Fruit fly (Drosophila melanogaster) whole organism, embryonic: ENCODE measurements around the gene Gbeta76C.

Experiments used
- Adf1 ChIP-seq: fragments of 200-800 bp; sonication (Bioruptor generic); IDR thresholded peaks from 2 replicates; pipeline ENCODE4 v1.3.6; 2022; ENCODE audit warnings: missing biosample characterization, missing genetic modification characterization
- Atf3 ChIP-seq: fragments of 200-800 bp; sonication (Bioruptor generic); optimal IDR thresholded peaks from 3 replicates; lab custom pipeline; 2016; ENCODE audit warnings: missing biosample characterization, missing genetic modification characterization
- Blimp-1 ChIP-seq: fragments of 200-800 bp; sonication (Bioruptor generic); optimal IDR thresholded peaks from 3 replicates; lab custom pipeline; 2018; ENCODE audit warnings: missing biosample characterization, missing genetic modification characterization, mild to moderate bottlenecking, moderate library complexity, missing genetic modification reagents
- BtbVII ChIP-seq: fragments of 200-800 bp; sonication (Bioruptor generic); optimal IDR thresholded peaks from 3 replicates; lab custom pipeline; 2017; ENCODE audit warnings: missing biosample characterization, mild to moderate bottlenecking, missing genetic modification characterization
- CG10462 ChIP-seq: fragments of 200-800 bp; sonication (Bioruptor generic); optimal IDR thresholded peaks from 2 replicates; lab custom pipeline; 2016; ENCODE audit warnings: missing biosample characterization, missing genetic modification characterization
- CG10565 ChIP-seq: fragments of 200-800 bp; sonication (Bioruptor generic); optimal IDR thresholded peaks from 3 replicates; lab custom pipeline; 2016; ENCODE audit warnings: missing biosample characterization, mild to moderate bottlenecking, missing genetic modification characterization
- CG11093 ChIP-seq: fragments of 200-800 bp; sonication (Bioruptor generic); IDR thresholded peaks from 3 replicates; pipeline ENCODE4 v1.3.6; 2022; ENCODE audit warnings: missing biosample characterization, missing genetic modification characterization
- CG11696 ChIP-seq: fragments of 200-800 bp; sonication (Bioruptor generic); IDR thresholded peaks from 2 replicates; pipeline ENCODE4 v1.3.6; 2022; ENCODE audit warnings: missing biosample characterization, missing genetic modification characterization
- CG12299 ChIP-seq: fragments of 200-800 bp; sonication (Bioruptor generic); optimal IDR thresholded peaks from 2 replicates; lab custom pipeline; 2018; ENCODE audit warnings: missing biosample characterization, mild to moderate bottlenecking, missing genetic modification characterization
- CG13775 ChIP-seq: fragments of 200-800 bp; sonication (Bioruptor generic); optimal IDR thresholded peaks from 3 replicates; lab custom pipeline; 2017; ENCODE audit warnings: missing biosample characterization, mild to moderate bottlenecking, missing genetic modification characterization
- CG15011 ChIP-seq: fragments of 200-800 bp; sonication (Bioruptor generic); optimal IDR thresholded peaks from 3 replicates; lab custom pipeline; 2018; ENCODE audit warnings: missing biosample characterization, mild to moderate bottlenecking, missing genetic modification characterization
- CG15073 ChIP-seq: fragments of 200-800 bp; sonication (Bioruptor generic); optimal IDR thresholded peaks from 2 replicates; lab custom pipeline; 2016; ENCODE audit warnings: missing biosample characterization, missing genetic modification characterization
- CG15479 ChIP-seq: fragments of 200-800 bp; sonication (Bioruptor generic); optimal IDR thresholded peaks from 3 replicates; lab custom pipeline; 2019; ENCODE audit warnings: missing biosample characterization, mild to moderate bottlenecking, missing genetic modification characterization, moderate library complexity
- CG15514 ChIP-seq: fragments of 200-800 bp; sonication (Bioruptor generic); optimal IDR thresholded peaks from 3 replicates; lab custom pipeline; 2017; ENCODE audit warnings: missing biosample characterization, missing genetic modification characterization, mild to moderate bottlenecking, moderate library complexity, missing genetic modification reagents
- CG31365 ChIP-seq: fragments of 200-800 bp; sonication (Bioruptor generic); optimal IDR thresholded peaks from 2 replicates; lab custom pipeline; 2018; ENCODE audit warnings: missing biosample characterization, mild to moderate bottlenecking, missing genetic modification characterization
- CG6654 ChIP-seq: fragments of 200-800 bp; sonication (Bioruptor generic); optimal IDR thresholded peaks from 2 replicates; lab custom pipeline; 2017; ENCODE audit warnings: missing biosample characterization, mild to moderate bottlenecking, missing genetic modification characterization
- CG8765 ChIP-seq: fragments of 200-800 bp; sonication (Bioruptor generic); IDR thresholded peaks from 2 replicates; pipeline ENCODE4 v1.3.6; 2022; ENCODE audit warnings: missing biosample characterization, missing genetic modification characterization
- CG9797 ChIP-seq: fragments of 200-800 bp; sonication (Bioruptor generic); optimal IDR thresholded peaks from 3 replicates; lab custom pipeline; 2018; ENCODE audit warnings: missing biosample characterization, mild to moderate bottlenecking, missing genetic modification characterization
- CG9932 ChIP-seq: fragments of 200-800 bp; sonication (Bioruptor generic); IDR thresholded peaks from 2 replicates; pipeline ENCODE4 v1.3.6; 2022; ENCODE audit warnings: missing biosample characterization, missing genetic modification characterization
- Chrac-16 ChIP-seq: fragments of 200-800 bp; sonication (Bioruptor generic); optimal IDR thresholded peaks from 3 replicates; lab custom pipeline; 2016; ENCODE audit warnings: missing biosample characterization, missing genetic modification characterization
- Dad ChIP-seq: fragments of 200-800 bp; sonication (Bioruptor generic); optimal IDR thresholded peaks from 3 replicates; lab custom pipeline; 2016; ENCODE audit warnings: missing biosample characterization, missing genetic modification characterization
- Dip2 ChIP-seq: fragments of 200-800 bp; sonication (Bioruptor generic); IDR thresholded peaks from 2 replicates; pipeline ENCODE4 v1.3.6; 2022; ENCODE audit warnings: missing biosample characterization, missing genetic modification characterization
- GATAe ChIP-seq: fragments of 200-800 bp; sonication (Bioruptor generic); conservative IDR thresholded peaks from 2 replicates; pipeline ENCODE4 v1.3.6; 2022; ENCODE audit warnings: missing biosample characterization, missing genetic modification characterization
- HHEX ChIP-seq: fragments of 200-800 bp; sonication (Bioruptor generic); optimal IDR thresholded peaks from 3 replicates; lab custom pipeline; 2017; ENCODE audit warnings: missing biosample characterization, mild to moderate bottlenecking, missing genetic modification characterization, missing genetic modification reagents
- HLH3B ChIP-seq: fragments of 200-800 bp; sonication (Bioruptor generic); IDR thresholded peaks from 2 replicates; pipeline ENCODE4 v1.3.6; 2022; ENCODE audit warnings: missing biosample characterization, missing genetic modification characterization
- Hey ChIP-seq: fragments of 200-800 bp; sonication (Bioruptor generic); optimal IDR thresholded peaks from 3 replicates; lab custom pipeline; 2018; ENCODE audit warnings: missing biosample characterization, mild to moderate bottlenecking, missing genetic modification characterization
- HmgD ChIP-seq: fragments of 200-800 bp; sonication (Bioruptor generic); optimal IDR thresholded peaks from 3 replicates; lab custom pipeline; 2016; ENCODE audit warnings: missing biosample characterization, missing genetic modification characterization
- Hr78 ChIP-seq, 2 experiments: fragments of 200-800 bp in 1 of 2; fragments of >200 bp in 1 of 2; sonication (Bioruptor generic) in 1 of 2; optimal IDR thresholded peaks; 2 replicates each; lab custom pipeline; 2017 to 2019; ENCODE audit warnings: missing biosample characterization in 2 of 2, missing genetic modification characterization in 2 of 2, mild to moderate bottlenecking in 1 of 2, moderate library complexity in 1 of 2
- Jarid2 ChIP-seq: fragments of 200-800 bp; sonication (Bioruptor generic); optimal IDR thresholded peaks from 3 replicates; lab custom pipeline; 2017; ENCODE audit warnings: mild to moderate bottlenecking, missing biosample characterization, missing genetic modification reagents, missing genetic modification characterization
- Lpt ChIP-seq: fragments of >200 bp; optimal IDR thresholded peaks from 2 replicates; lab custom pipeline; 2018; ENCODE audit warnings: missing biosample characterization, missing genetic modification characterization
- Mad ChIP-seq: fragments of 200-800 bp; sonication (Bioruptor generic); optimal IDR thresholded peaks from 2 replicates; lab custom pipeline; 2016; ENCODE audit warnings: missing biosample characterization, missing genetic modification characterization
- Med ChIP-seq: fragments of 200-800 bp; sonication (Bioruptor generic); peaks from one replicate; lab custom pipeline; 2016; ENCODE audit warnings: missing biosample characterization, missing genetic modification characterization, mild to moderate bottlenecking, inconsistent platforms, moderate library complexity
- Mes4 ChIP-seq: fragments of 200-800 bp; sonication (Bioruptor generic); optimal IDR thresholded peaks from 2 replicates; lab custom pipeline; 2016; ENCODE audit warnings: missing biosample characterization, missing genetic modification characterization
- Neu2 ChIP-seq: fragments of 200-800 bp; sonication (Bioruptor generic); optimal IDR thresholded peaks from 3 replicates; lab custom pipeline; 2016; ENCODE audit warnings: missing biosample characterization, missing genetic modification characterization, borderline replicate concordance
- Optix ChIP-seq: fragments of 200-800 bp; sonication (Bioruptor generic); IDR thresholded peaks from 3 replicates; pipeline ENCODE4 v1.3.6; 2022; ENCODE audit warnings: missing biosample characterization, missing genetic modification characterization
- Sox100B ChIP-seq: fragments of 200-800 bp; sonication (Bioruptor generic); optimal IDR thresholded peaks from 3 replicates; lab custom pipeline; 2018; ENCODE audit warnings: missing biosample characterization, mild to moderate bottlenecking, missing genetic modification characterization
- dmrt11E ChIP-seq: fragments of 200-800 bp; sonication (Bioruptor generic); optimal IDR thresholded peaks from 3 replicates; lab custom pipeline; 2018; ENCODE audit warnings: missing biosample characterization, mild to moderate bottlenecking, missing genetic modification characterization, moderate library complexity
- ems ChIP-seq: fragments of 200-800 bp; sonication (Bioruptor generic); optimal IDR thresholded peaks from 3 replicates; lab custom pipeline; 2016; ENCODE audit warnings: missing biosample characterization, missing genetic modification characterization
- eyg ChIP-seq: fragments of 200-800 bp; sonication (Bioruptor generic); optimal IDR thresholded peaks from 3 replicates; lab custom pipeline; 2016; ENCODE audit warnings: missing biosample characterization, missing genetic modification characterization
- fd102C ChIP-seq: fragments of 200-800 bp; sonication (Bioruptor generic); optimal IDR thresholded peaks from 2 replicates; lab custom pipeline; 2018; ENCODE audit warnings: missing biosample characterization, mild to moderate bottlenecking, missing genetic modification characterization, moderate library complexity
- gce ChIP-seq: fragments of 200-800 bp; sonication (Bioruptor generic); IDR thresholded peaks from 3 replicates; pipeline ENCODE4 v1.3.6; 2022; ENCODE audit warnings: missing biosample characterization, missing genetic modification characterization
- gfzf ChIP-seq: fragments of 200-800 bp; sonication (Bioruptor generic); optimal IDR thresholded peaks from 2 replicates; lab custom pipeline; 2016; ENCODE audit warnings: missing biosample characterization, mild to moderate bottlenecking, missing genetic modification characterization, moderate library complexity
- hkb ChIP-seq, 2 experiments: fragments of 200-800 bp in 1 of 2; fragments of >200 bp in 1 of 2; sonication (Bioruptor generic) in 1 of 2; IDR thresholded peaks in 1 of 2; optimal IDR thresholded peaks in 1 of 2; 2 replicates each; pipeline versions ENCODE4 v1.3.6 to Lab custom; 2017 to 2022; ENCODE audit warnings: missing biosample characterization in 1 of 2, missing genetic modification characterization in 1 of 2
- luna ChIP-seq: fragments of 200-800 bp; sonication (Bioruptor generic); optimal IDR thresholded peaks from 2 replicates; lab custom pipeline; 2016; ENCODE audit warnings: missing biosample characterization, missing genetic modification characterization
- oc ChIP-seq: fragments of 200-800 bp; sonication (Bioruptor generic); optimal IDR thresholded peaks from 2 replicates; lab custom pipeline; 2018; ENCODE audit warnings: missing biosample characterization, mild to moderate bottlenecking, missing genetic modification characterization, moderate library complexity
- pan ChIP-seq, 4 experiments: fragments of >200 bp in 3 of 4; fragments of 200-800 bp in 1 of 4; sonication (Bioruptor generic) in 1 of 4; optimal IDR thresholded peaks in 3 of 4; IDR thresholded peaks in 1 of 4; 2 replicates each; pipeline versions ENCODE4 v1.3.6 to Lab custom; 2017 to 2022; ENCODE audit warnings: missing biosample characterization in 2 of 4, missing genetic modification characterization in 2 of 4, mixed read lengths in 1 of 4
- prd ChIP-seq, 3 experiments: fragments of >200 bp in 2 of 3; fragments of 200-800 bp in 1 of 3; sonication (Bioruptor generic) in 1 of 3; optimal IDR thresholded peaks in 2 of 3; IDR thresholded peaks in 1 of 3; 2 replicates in 2 of 3; 3 replicates in 1 of 3; pipeline versions ENCODE4 v1.3.6 to Lab custom; 2017 to 2022; ENCODE audit warnings: missing biosample characterization in 1 of 3, missing genetic modification characterization in 1 of 3
- tgo ChIP-seq: fragments of 200-800 bp; sonication (Bioruptor generic); IDR thresholded peaks from 3 replicates; pipeline ENCODE4 v1.3.6; 2022; ENCODE audit warnings: missing biosample characterization, missing genetic modification characterization
- tio ChIP-seq: fragments of 200-800 bp; sonication (Bioruptor generic); optimal IDR thresholded peaks from 2 replicates; lab custom pipeline; 2017; ENCODE audit warnings: missing biosample characterization, missing genetic modification characterization, inconsistent platforms
- trh ChIP-seq: fragments of 200-800 bp; sonication (Bioruptor generic); optimal IDR thresholded peaks from 2 replicates; lab custom pipeline; 2016; ENCODE audit warnings: missing biosample characterization, missing genetic modification characterization

The Gbeta76C gene

dm6 chr3L:19674317-19674716, 13.1 kb upstream of the Gbeta76C start (continued):
- TF ChIP-seq Atf3 (no peak), HmgD (GFP tag; lab: Kevin White, UChicago) (no peak), CG15011 (GFP tag; lab: Kevin White, UChicago) (no peak), CG15514 (GFP tag; lab: Kevin White, UChicago) (no peak), gce (GFP tag; lab: Robert Waterston, UW) (no peak), CG9797 (no peak), CG15073 (GFP tag; lab: Kevin White, UChicago) (no peak), pan (optimal IDR thresholded peaks at IDR 0.05; lab: Kevin White, UChicago) (no peak), pan (GFP tag; optimal IDR thresholded peaks at IDR 0.05 in 1 of 2, IDR thresholded peaks at IDR 0.05 in 1 of 2) (peak in 1 of 2 experiments; percentile 23), Blimp-1 (peak; percentile 46), Hey (tag; lab: Kevin White, UChicago) (no peak), Optix (GFP tag; lab: Robert Waterston, UW) (no peak), Jarid2 (GFP tag; lab: Kevin White, UChicago) (no peak), CG13775 (GFP tag; lab: Kevin White, UChicago) (no peak), Hr78 (GFP tag; optimal IDR thresholded peaks at IDR 0.05; lab: Kevin White, UChicago) (peak in 1 of 2 experiments; percentile 36), Adf1 (GFP tag; lab: Robert Waterston, UW) (no peak), oc (no peak), Mad (no peak), Neu2 (GFP tag; lab: Kevin White, UChicago) (no peak), Dad (no peak), gfzf (GFP tag; lab: Kevin White, UChicago) (no peak), CG12299 (no peak), Mes4 (no peak), tio (peak; percentile 19), eyg (no peak), ems (GFP tag; lab: Kevin White, UChicago) (no peak), fd102C (GFP tag; lab: Kevin White, UChicago) (no peak), Chrac-16 (peak; percentile 22), CG8765 (GFP tag; lab: Robert Waterston, UW) (peak; percentile 53), Sox100B (GFP tag; lab: Kevin White, UChicago) (no peak), HHEX (GFP tag; lab: Kevin White, UChicago) (no peak), luna (GFP tag; lab: Kevin White, UChicago) (no peak), prd (optimal IDR thresholded peaks at IDR 0.05; lab: Kevin White, UChicago) (no peak), prd (GFP tag; IDR thresholded peaks at IDR 0.05; lab: Robert Waterston, UW) (peak; percentile 58; the same call in 2 of the 3 replicates), CG9932 (GFP tag; lab: Robert Waterston, UW) (no peak), Med (GFP tag; lab: Kevin White, UChicago) (no peak), HLH3B (GFP tag; lab: Robert Waterston, UW) (0 out of 2 replicates have a peak, but pooled peaks have one; percentile 24), CG6654 (GFP tag; lab: Kevin White, UChicago) (no peak), CG11093 (no peak), CG15479 (GFP tag; lab: Kevin White, UChicago) (no peak), tgo (no peak), CG10462 (GFP tag; lab: Kevin White, UChicago) (no peak), BtbVII (no peak), Dip2 (GFP tag; lab: Robert Waterston, UW) (no peak), CG31365 (tag; lab: Kevin White, UChicago) (no peak), trh (GFP tag; lab: Kevin White, UChicago) (no peak), Lpt (GFP tag; lab: Kevin White, UChicago) (no peak), CG10565 (GFP tag; lab: Kevin White, UChicago) (no peak), dmrt11E (tag; lab: Kevin White, UChicago) (peak; percentile 62), hkb (optimal IDR thresholded peaks at IDR 0.05; lab: Kevin White, UChicago) (no peak), hkb (GFP tag; IDR thresholded peaks at IDR 0.05; lab: Robert Waterston, UW) (no peak), GATAe (no peak), CG11696 (GFP tag; lab: Robert Waterston, UW) (no peak)
